Worm (Caenorhabditis elegans): Measurements from ENCODE around the gene cest-3.

DNA sequence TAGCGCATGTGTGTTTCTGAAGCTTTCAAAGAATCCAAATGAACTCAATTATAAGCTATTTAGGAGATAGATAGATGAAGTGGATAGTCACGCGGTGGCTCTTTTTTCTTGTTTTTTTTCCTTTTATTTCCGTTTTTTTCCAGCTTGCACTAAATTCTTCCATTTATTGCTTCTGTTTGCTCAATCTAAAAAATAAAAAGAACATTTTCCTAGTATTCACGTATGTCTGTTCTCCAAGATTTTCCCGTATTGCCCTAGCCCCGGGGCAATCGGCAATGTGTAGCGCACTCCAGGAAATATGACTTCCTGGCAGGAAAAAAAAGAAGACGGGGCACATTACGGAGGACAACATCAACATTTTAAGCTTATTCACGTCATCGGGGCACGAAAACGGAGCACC is 39.6 kb upstream of the cest-3 start:
- no peak for TF ChIP-seq nfya-1 (tag; optimal IDR thresholded peaks at IDR 0.05; ENCODE audit: insufficient read depth)
- TF ChIP-seq pha-4 (tag; optimal IDR thresholded peaks at IDR 0.05) = no peak
- TF ChIP-seq unc-62 (GFP tag; optimal IDR thresholded peaks at IDR 0.05) = no peak
- TF ChIP-seq ama-1 (optimal IDR thresholded peaks at IDR 0.05) = no peak
- TF ChIP-seq aly-2 (tag; optimal IDR thresholded peaks at IDR 0.05) = no peak
- TF ChIP-seq ztf-11 (tag; optimal IDR thresholded peaks at IDR 0.05) = no peak
- TF ChIP-seq elt-1 (tag; optimal IDR thresholded peaks at IDR 0.05) = no peak
- no peak for TF ChIP-seq lsy-12 (tag; optimal IDR thresholded peaks at IDR 0.05)
- TF ChIP-seq pqm-1 (tag; optimal IDR thresholded peaks at IDR 0.05) = no peak
- no peak for TF ChIP-seq ceh-16 (tag; optimal IDR thresholded peaks at IDR 0.05)
- no peak for TF ChIP-seq nhr-77 (tag; optimal IDR thresholded peaks at IDR 0.05)
- TF ChIP-seq nhr-237 (tag; optimal IDR thresholded peaks at IDR 0.05) = no peak
- no peak for TF ChIP-seq snpc-4 (tag; optimal IDR thresholded peaks at IDR 0.05)
